Fruit fly (Drosophila melanogaster) whole organism, embryonic: ENCODE results near the gene TTLL5.
A peak's percentile ranks its signal among the peaks of the same experiment; 100 is the strongest.

ENCODE experiments used
- Bgb ChIP-seq: fragments of 200-800 bp; sonication (Bioruptor generic); IDR thresholded peaks from 2 replicates; pipeline ENCODE4 v1.3.6; 2022; ENCODE audit warnings: missing biosample characterization, missing genetic modification characterization; ENCODE audit not compliant: partially characterized antibody
- Blimp-1 ChIP-seq: fragments of 200-800 bp; sonication (Bioruptor generic); optimal IDR thresholded peaks from 3 replicates; lab custom pipeline; 2018; ENCODE audit warnings: missing biosample characterization, missing genetic modification characterization, mild to moderate bottlenecking, moderate library complexity, missing genetic modification reagents
- BtbVII ChIP-seq: fragments of 200-800 bp; sonication (Bioruptor generic); optimal IDR thresholded peaks from 3 replicates; lab custom pipeline; 2017; ENCODE audit warnings: missing biosample characterization, mild to moderate bottlenecking, missing genetic modification characterization
- CG10209 ChIP-seq: fragments of 200-800 bp; sonication (Bioruptor generic); optimal IDR thresholded peaks from 3 replicates; lab custom pipeline; 2017; ENCODE audit warnings: missing biosample characterization, mild to moderate bottlenecking, missing genetic modification characterization, missing genetic modification reagents
- CG10565 ChIP-seq: fragments of 200-800 bp; sonication (Bioruptor generic); optimal IDR thresholded peaks from 3 replicates; lab custom pipeline; 2016; ENCODE audit warnings: missing biosample characterization, mild to moderate bottlenecking, missing genetic modification characterization
- CG10654 ChIP-seq: fragments of 200-800 bp; sonication (Bioruptor generic); optimal IDR thresholded peaks from 2 replicates; lab custom pipeline; 2016; ENCODE audit warnings: missing biosample characterization, missing genetic modification characterization
- CG13123 ChIP-seq: fragments of 200-800 bp; sonication (Bioruptor generic); optimal IDR thresholded peaks from 2 replicates; lab custom pipeline; 2016; ENCODE audit warnings: missing biosample characterization, missing genetic modification characterization
- CG14441 ChIP-seq: fragments of 200-800 bp; sonication (Bioruptor generic); IDR thresholded peaks from 2 replicates; pipeline ENCODE4 v1.3.6; 2022; ENCODE audit warnings: missing biosample characterization, missing genetic modification characterization
- CG18262 ChIP-seq: fragments of 200-800 bp; optimal IDR thresholded peaks from 3 replicates; lab custom pipeline; 2019; ENCODE audit warnings: missing biosample characterization, mild to moderate bottlenecking, missing genetic modification characterization, moderate library complexity
- CG2712 ChIP-seq: fragments of 200-800 bp; optimal IDR thresholded peaks from 3 replicates; lab custom pipeline; 2019; ENCODE audit warnings: missing biosample characterization, mild to moderate bottlenecking, missing genetic modification characterization, moderate library complexity
- CG34224 ChIP-seq: fragments of 200-800 bp; sonication (Bioruptor generic); IDR thresholded peaks from 3 replicates; pipeline ENCODE4 v1.3.6; 2022; ENCODE audit warnings: missing biosample characterization, missing genetic modification characterization; ENCODE audit not compliant: partially characterized antibody
- CG4424 ChIP-seq: fragments of 200-800 bp; sonication (Bioruptor generic); optimal IDR thresholded peaks from 3 replicates; lab custom pipeline; 2016; ENCODE audit warnings: missing biosample characterization, missing genetic modification characterization
- CG4820 ChIP-seq: fragments of 200-800 bp; sonication (Bioruptor generic); optimal IDR thresholded peaks from 3 replicates; lab custom pipeline; 2016; ENCODE audit warnings: missing biosample characterization, missing genetic modification characterization
- CG6272 ChIP-seq: fragments of 200-800 bp; sonication (Bioruptor generic); IDR thresholded peaks from 2 replicates; pipeline ENCODE4 v1.3.6; 2022; ENCODE audit warnings: missing biosample characterization, missing genetic modification characterization
- CG6813 ChIP-seq: fragments of 200-800 bp; sonication (Bioruptor generic); optimal IDR thresholded peaks from 2 replicates; lab custom pipeline; 2017; ENCODE audit warnings: missing biosample characterization, missing genetic modification characterization, mild to moderate bottlenecking, moderate library complexity, missing genetic modification reagents
- CG7839 ChIP-seq: fragments of 200-800 bp; sonication (Bioruptor generic); optimal IDR thresholded peaks from 3 replicates; lab custom pipeline; 2018; ENCODE audit warnings: missing biosample characterization, mild to moderate bottlenecking, missing genetic modification characterization, moderate library complexity
- CG8765 ChIP-seq: fragments of 200-800 bp; sonication (Bioruptor generic); IDR thresholded peaks from 2 replicates; pipeline ENCODE4 v1.3.6; 2022; ENCODE audit warnings: missing biosample characterization, missing genetic modification characterization
- CoRest ChIP-seq: fragments of 200-800 bp; sonication (Bioruptor generic); optimal IDR thresholded peaks from 3 replicates; lab custom pipeline; 2018; ENCODE audit warnings: missing biosample characterization, mild to moderate bottlenecking, missing genetic modification characterization, moderate library complexity
- D19B ChIP-seq: fragments of 200-800 bp; sonication (Bioruptor generic); optimal IDR thresholded peaks from 2 replicates; lab custom pipeline; 2017; ENCODE audit warnings: missing biosample characterization, mild to moderate bottlenecking, missing genetic modification characterization
- Dad ChIP-seq: fragments of 200-800 bp; sonication (Bioruptor generic); optimal IDR thresholded peaks from 3 replicates; lab custom pipeline; 2016; ENCODE audit warnings: missing biosample characterization, missing genetic modification characterization
- E2f1 ChIP-seq: fragments of 200-800 bp; sonication (Bioruptor generic); IDR thresholded peaks from 2 replicates; pipeline ENCODE4 v1.3.6; 2022; ENCODE audit warnings: missing biosample characterization, missing genetic modification characterization
- Hr3 ChIP-seq: fragments of 200-800 bp; sonication (Bioruptor generic); optimal IDR thresholded peaks from 3 replicates; lab custom pipeline; 2016; ENCODE audit warnings: missing biosample characterization, missing genetic modification characterization
- Lpt ChIP-seq: fragments of >200 bp; optimal IDR thresholded peaks from 2 replicates; lab custom pipeline; 2018; ENCODE audit warnings: missing biosample characterization, missing genetic modification characterization
- NC2α ChIP-seq: fragments of 200-800 bp; sonication (Bioruptor generic); optimal IDR thresholded peaks from 2 replicates; lab custom pipeline; 2016; ENCODE audit warnings: missing biosample characterization, missing genetic modification characterization
- Nf-YC ChIP-seq: fragments of 200-800 bp; optimal IDR thresholded peaks from 3 replicates; lab custom pipeline; 2019; ENCODE audit warnings: missing biosample characterization, mild to moderate bottlenecking, missing genetic modification characterization, moderate library complexity
- Ptx1 ChIP-seq: fragments of 200-800 bp; sonication (Bioruptor generic); IDR thresholded peaks from 2 replicates; pipeline ENCODE4 v1.3.6; 2022; ENCODE audit warnings: missing biosample characterization, missing genetic modification characterization
- Scr ChIP-seq: fragments of 200-800 bp; sonication (Bioruptor generic); IDR thresholded peaks from 2 replicates; pipeline ENCODE4 v1.3.6; 2022; ENCODE audit warnings: missing biosample characterization, missing genetic modification characterization; ENCODE audit not compliant: partially characterized antibody
- Side ChIP-seq: fragments of 200-800 bp; sonication (Bioruptor generic); optimal IDR thresholded peaks from 2 replicates; lab custom pipeline; 2016; ENCODE audit warnings: missing biosample characterization, missing genetic modification characterization
- Spps ChIP-seq: fragments of 200-800 bp; sonication (Bioruptor generic); optimal IDR thresholded peaks from 2 replicates; lab custom pipeline; 2018; ENCODE audit warnings: missing biosample characterization, mild to moderate bottlenecking, missing genetic modification characterization
- ase ChIP-seq: fragments of 200-800 bp; sonication (Bioruptor generic); IDR thresholded peaks from 3 replicates; pipeline ENCODE4 v1.3.6; 2022; ENCODE audit warnings: missing biosample characterization, missing genetic modification characterization
- fd3F ChIP-seq: fragments of 200-800 bp; sonication (Bioruptor generic); optimal IDR thresholded peaks from 2 replicates; lab custom pipeline; 2018; ENCODE audit warnings: missing biosample characterization, mild to moderate bottlenecking, missing genetic modification characterization, moderate library complexity
- gfzf ChIP-seq: fragments of 200-800 bp; sonication (Bioruptor generic); optimal IDR thresholded peaks from 2 replicates; lab custom pipeline; 2016; ENCODE audit warnings: missing biosample characterization, mild to moderate bottlenecking, missing genetic modification characterization, moderate library complexity
- gro ChIP-seq: fragments of 200-800 bp; sonication (Bioruptor generic); optimal IDR thresholded peaks from 2 replicates; lab custom pipeline; 2016; ENCODE audit warnings: missing biosample characterization, missing genetic modification characterization
- lov ChIP-seq, 2 experiments: fragments of 200-800 bp in 1 of 2; fragments of >200 bp in 1 of 2; sonication (Bioruptor generic) in 1 of 2; IDR thresholded peaks in 1 of 2; optimal IDR thresholded peaks in 1 of 2; 2 replicates in 1 of 2; 3 replicates in 1 of 2; pipeline versions ENCODE4 v1.3.6 to Lab custom; 2017 to 2022; ENCODE audit warnings: missing biosample characterization in 1 of 2, missing genetic modification characterization in 1 of 2
- mirr ChIP-seq: fragments of 200-800 bp; sonication (Bioruptor generic); optimal IDR thresholded peaks from 3 replicates; lab custom pipeline; 2018; ENCODE audit warnings: missing biosample characterization, mild to moderate bottlenecking, missing genetic modification characterization
- nmo ChIP-seq: fragments of 200-800 bp; sonication (Bioruptor generic); optimal IDR thresholded peaks from 2 replicates; lab custom pipeline; 2018; ENCODE audit warnings: missing biosample characterization, mild to moderate bottlenecking, missing genetic modification characterization, moderate library complexity
- prd ChIP-seq, 3 experiments: fragments of >200 bp in 2 of 3; fragments of 200-800 bp in 1 of 3; sonication (Bioruptor generic) in 1 of 3; optimal IDR thresholded peaks in 2 of 3; IDR thresholded peaks in 1 of 3; 2 replicates in 2 of 3; 3 replicates in 1 of 3; pipeline versions ENCODE4 v1.3.6 to Lab custom; 2017 to 2022; ENCODE audit warnings: missing biosample characterization in 1 of 3, missing genetic modification characterization in 1 of 3
- shn ChIP-seq: fragments of 200-800 bp; sonication (Bioruptor generic); optimal IDR thresholded peaks from 3 replicates; lab custom pipeline; 2016; ENCODE audit warnings: missing biosample characterization, missing genetic modification characterization
- trh ChIP-seq: fragments of 200-800 bp; sonication (Bioruptor generic); optimal IDR thresholded peaks from 2 replicates; lab custom pipeline; 2016; ENCODE audit warnings: missing biosample characterization, missing genetic modification characterization
- twi ChIP-seq: fragments of 200-800 bp; optimal IDR thresholded peaks from 2 replicates; lab custom pipeline; 2019; ENCODE audit warnings: missing biosample characterization, mild to moderate bottlenecking, missing genetic modification characterization, moderate library complexity
- vvl ChIP-seq: fragments of 200-800 bp; sonication (Bioruptor generic); IDR thresholded peaks from 2 replicates; pipeline ENCODE4 v1.3.6; 2022; ENCODE audit warnings: missing biosample characterization, missing genetic modification characterization
- wor ChIP-seq: fragments of 200-800 bp; sonication (Bioruptor generic); IDR thresholded peaks from 2 replicates; pipeline ENCODE4 v1.3.6; 2022; ENCODE audit warnings: missing biosample characterization, missing genetic modification characterization
- zen ChIP-seq: fragments of 200-800 bp; sonication (Bioruptor generic); optimal IDR thresholded peaks from 3 replicates; lab custom pipeline; 2018; ENCODE audit warnings: missing biosample characterization, mild to moderate bottlenecking, missing genetic modification characterization, moderate library complexity

The TTLL5 gene

dm6 chr3R:25168259-25168972, 45.7 kb upstream of the TTLL5 start (continued):
- no peak for TF ChIP-seq Lpt (GFP tag; lab: Kevin White, UChicago)
- TF ChIP-seq gfzf (GFP tag; lab: Kevin White, UChicago) = no peak
- TF ChIP-seq Scr (GFP tag; lab: Robert Waterston, UW) = no peak
- peak; percentile 32 for TF ChIP-seq CG6813 (GFP tag; lab: Kevin White, UChicago)
- peak; percentile 41 for TF ChIP-seq BtbVII (GFP tag; lab: Kevin White, UChicago)
- TF ChIP-seq vvl (GFP tag; lab: Robert Waterston, UW) = no peak
- TF ChIP-seq D19B (GFP tag; lab: Kevin White, UChicago) = no peak
- TF ChIP-seq Dad (GFP tag; lab: Kevin White, UChicago) = no peak
- 0 out of 2 replicates have a peak, but pooled peaks have one; percentile 18 for TF ChIP-seq CG6272 (GFP tag; lab: Robert Waterston, UW)
- peak; percentile 23 for TF ChIP-seq CG10209 (GFP tag; lab: Kevin White, UChicago)
- no peak for TF ChIP-seq gro
- no peak for TF ChIP-seq prd (optimal IDR thresholded peaks at IDR 0.05; lab: Kevin White, UChicago)
- peak; percentile 51; the same call in 1 of the 3 replicates for TF ChIP-seq prd (GFP tag; IDR thresholded peaks at IDR 0.05; lab: Robert Waterston, UW)
- no peak for TF ChIP-seq Bgb (GFP tag; lab: Robert Waterston, UW)
- peak; percentile 65 for TF ChIP-seq CG7839 (tag; lab: Kevin White, UChicago)
- peak; percentile 21 for TF ChIP-seq CG4820
- peak; percentile 60 for TF ChIP-seq CG2712
- TF ChIP-seq Blimp-1 (GFP tag; lab: Kevin White, UChicago) = peak; percentile 36
- peak; percentile 65 for TF ChIP-seq Ptx1 (GFP tag; lab: Robert Waterston, UW)
- no peak; the same call in 2 of the 3 replicates for TF ChIP-seq ase
- TF ChIP-seq twi (tag; lab: Kevin White, UChicago) = peak; percentile 5
- TF ChIP-seq CG34224 = no peak
- TF ChIP-seq Side (GFP tag; lab: Kevin White, UChicago) = no peak
- peak; percentile 38 for TF ChIP-seq CG4424 (GFP tag; lab: Kevin White, UChicago)
- no peak for TF ChIP-seq NC2α (GFP tag; lab: Kevin White, UChicago)
- no peak for TF ChIP-seq CG8765 (GFP tag; lab: Robert Waterston, UW)
- peak; percentile 42 for TF ChIP-seq shn (GFP tag; lab: Kevin White, UChicago)
- no peak for TF ChIP-seq CG10654 (GFP tag; lab: Kevin White, UChicago)
- peak; percentile 26 for TF ChIP-seq Hr3
- TF ChIP-seq E2f1 (GFP tag; lab: Robert Waterston, UW) = peak; percentile 31; the same call in 1 of the 2 replicates
- peak; percentile 55 for TF ChIP-seq CG18262 (tag; lab: Kevin White, UChicago)
- no peak for TF ChIP-seq trh (GFP tag; lab: Kevin White, UChicago)
- no peak for TF ChIP-seq lov (optimal IDR thresholded peaks at IDR 0.05; lab: Kevin White, UChicago)
- no peak for TF ChIP-seq lov (GFP tag; IDR thresholded peaks at IDR 0.05; lab: Robert Waterston, UW)
- TF ChIP-seq Nf-YC (tag; lab: Kevin White, UChicago) = no peak
- TF ChIP-seq zen (tag; lab: Kevin White, UChicago) = no peak
- TF ChIP-seq wor (GFP tag; lab: Robert Waterston, UW) = no peak
- TF ChIP-seq nmo (GFP tag; lab: Kevin White, UChicago) = peak; percentile 59
- TF ChIP-seq CoRest (tag; lab: Kevin White, UChicago) = peak; percentile 65
- TF ChIP-seq fd3F (GFP tag; lab: Kevin White, UChicago) = no peak
- TF ChIP-seq CG14441 (GFP tag; lab: Robert Waterston, UW) = no peak
- TF ChIP-seq CG13123 = no peak
- TF ChIP-seq Spps (tag; lab: Kevin White, UChicago) = no peak
- no peak for TF ChIP-seq mirr (GFP tag; lab: Kevin White, UChicago)
- TF ChIP-seq CG10565 = no peak
